Fruit fly (Drosophila melanogaster): ENCODE data around the gene Gr10b.

Gene Gr10b

DNA sequence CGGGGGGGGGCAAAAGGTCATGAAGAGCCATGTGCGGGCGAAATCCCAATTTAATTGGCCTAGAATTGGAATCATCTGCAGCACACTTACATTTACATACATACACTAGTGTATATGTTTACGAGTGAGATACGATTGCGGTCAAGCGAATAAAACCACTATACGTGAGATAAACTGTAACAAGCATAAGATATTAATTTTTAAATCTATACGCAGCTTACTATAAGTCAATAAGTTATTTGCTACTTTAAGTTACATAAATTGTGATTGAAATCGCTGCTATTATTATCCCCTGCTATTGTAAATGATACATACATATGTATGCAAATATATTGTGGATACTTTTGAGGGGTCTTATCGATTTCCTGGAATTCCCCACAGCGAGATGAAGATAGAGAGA is 33.9 kb downstream of the Gr10b start (continued):
- peak; percentile 56 for TF ChIP-seq Ptx1 (GFP tag; IDR thresholded peaks at IDR 0.05)
- no peak for TF ChIP-seq ERR (GFP tag; optimal IDR thresholded peaks at IDR 0.05)
- TF ChIP-seq fd3F (GFP tag; optimal IDR thresholded peaks at IDR 0.05) = peak; percentile 31
- no peak for TF ChIP-seq hkb (optimal IDR thresholded peaks at IDR 0.05)
- TF ChIP-seq hkb (GFP tag; IDR thresholded peaks at IDR 0.05) = peak; percentile 70
- TF ChIP-seq ind (GFP tag; optimal IDR thresholded peaks at IDR 0.05) = no peak
- no peak for TF ChIP-seq slou (GFP tag; optimal IDR thresholded peaks at IDR 0.05)
- TF ChIP-seq sens-2 (GFP tag; IDR thresholded peaks at IDR 0.05) = 0 out of 2 replicates have a peak, but pooled peaks have one; percentile 15
- no peak for TF ChIP-seq CG11093 (GFP tag; IDR thresholded peaks at IDR 0.05)
- no peak for TF ChIP-seq YL-1 (GFP tag; optimal IDR thresholded peaks at IDR 0.05)
- no peak for TF ChIP-seq CG10565 (GFP tag; optimal IDR thresholded peaks at IDR 0.05)
- TF ChIP-seq ash1 (GFP tag; optimal IDR thresholded peaks at IDR 0.05) = no peak
- TF ChIP-seq CG13624 (GFP tag; optimal IDR thresholded peaks at IDR 0.05) = peak; percentile 46
- TF ChIP-seq CG1529 (GFP tag; optimal IDR thresholded peaks at IDR 0.05) = no peak
- TF ChIP-seq jumu (GFP tag; optimal IDR thresholded peaks at IDR 0.05) = no peak
- no peak for TF ChIP-seq CG10274 (GFP tag; optimal IDR thresholded peaks at IDR 0.05)
- no peak for TF ChIP-seq Hr39 (optimal IDR thresholded peaks at IDR 0.05)
- peak; percentile 79 for TF ChIP-seq row (GFP tag; IDR thresholded peaks at IDR 0.05)
- no peak for TF ChIP-seq Usf (GFP tag; optimal IDR thresholded peaks at IDR 0.05)
- TF ChIP-seq twi (tag; optimal IDR thresholded peaks at IDR 0.05) = no peak
- TF ChIP-seq Deaf1 (tag; optimal IDR thresholded peaks at IDR 0.05) = no peak
- no peak for TF ChIP-seq wek (GFP tag; optimal IDR thresholded peaks at IDR 0.05)
- TF ChIP-seq CG16863 (GFP tag; optimal IDR thresholded peaks at IDR 0.05) = no peak
- no peak for TF ChIP-seq pfk (GFP tag; optimal IDR thresholded peaks at IDR 0.05)
- no peak for TF ChIP-seq CG7357 (GFP tag; IDR thresholded peaks at IDR 0.05)
- TF ChIP-seq CG8765 (GFP tag; IDR thresholded peaks at IDR 0.05) = no peak
- no peak for TF ChIP-seq gsb-n (tag; optimal IDR thresholded peaks at IDR 0.05)
- no peak for TF ChIP-seq emc (GFP tag; optimal IDR thresholded peaks at IDR 0.05)
- no peak for TF ChIP-seq CG14860 (GFP tag; IDR thresholded peaks at IDR 0.05; ENCODE audit: partially characterized antibody)
- TF ChIP-seq CG7271 (tag; optimal IDR thresholded peaks at IDR 0.05) = no peak
- TF ChIP-seq dysf (GFP tag; IDR thresholded peaks at IDR 0.05) = peak; percentile 70
- no peak for TF ChIP-seq BEAF-32 (GFP tag; optimal IDR thresholded peaks at IDR 0.05)
- peak; percentile 23; the same call in 1 of the 3 replicates for TF ChIP-seq so (GFP tag; IDR thresholded peaks at IDR 0.05)
- TF ChIP-seq phol (tag; optimal IDR thresholded peaks at IDR 0.05) = peak; percentile 24
- TF ChIP-seq shn (GFP tag; optimal IDR thresholded peaks at IDR 0.05) = no peak
- TF ChIP-seq nerfin-2 (GFP tag; IDR thresholded peaks at IDR 0.05; ENCODE audit: partially characterized antibody) = no peak
- peak; percentile 23; the same call in 1 of the 2 replicates for TF ChIP-seq Drgx (GFP tag; IDR thresholded peaks at IDR 0.05)
- TF ChIP-seq crp (GFP tag; optimal IDR thresholded peaks at IDR 0.05) = no peak
- no peak for TF ChIP-seq CG34376 (GFP tag; optimal IDR thresholded peaks at IDR 0.05)
- TF ChIP-seq h (optimal IDR thresholded peaks at IDR 0.05) = no peak
- no peak for TF ChIP-seq Elba2 (GFP tag; optimal IDR thresholded peaks at IDR 0.05)
- TF ChIP-seq Hmr (GFP tag; optimal IDR thresholded peaks at IDR 0.05) = peak; percentile 61
- no peak for TF ChIP-seq zf30C (GFP tag; optimal IDR thresholded peaks at IDR 0.05)
- peak; percentile 27; the same call in 1 of the 2 replicates for TF ChIP-seq CG31441 (GFP tag; IDR thresholded peaks at IDR 0.05)
- no peak for TF ChIP-seq wor (GFP tag; IDR thresholded peaks at IDR 0.05)
- TF ChIP-seq CG15601 (tag; optimal IDR thresholded peaks at IDR 0.05) = no peak
- TF ChIP-seq CG1024 (GFP tag; IDR thresholded peaks at IDR 0.05) = no peak
- no peak for TF ChIP-seq CG34224 (GFP tag; IDR thresholded peaks at IDR 0.05; ENCODE audit: partially characterized antibody)
- no peak for TF ChIP-seq Jarid2 (GFP tag; optimal IDR thresholded peaks at IDR 0.05)
- peak; percentile 14 for TF ChIP-seq CG17912 (GFP tag; optimal IDR thresholded peaks at IDR 0.05)
- no peak for TF ChIP-seq CG12942 (GFP tag; optimal IDR thresholded peaks at IDR 0.05)
- TF ChIP-seq CG17829 (tag; optimal IDR thresholded peaks at IDR 0.05) = peak; percentile 25
- peak; percentile 7 for TF ChIP-seq Dek (tag; optimal IDR thresholded peaks at IDR 0.05)
